Worm (Caenorhabditis elegans): Measurements from ENCODE around the gene mxl-1.

DNA sequence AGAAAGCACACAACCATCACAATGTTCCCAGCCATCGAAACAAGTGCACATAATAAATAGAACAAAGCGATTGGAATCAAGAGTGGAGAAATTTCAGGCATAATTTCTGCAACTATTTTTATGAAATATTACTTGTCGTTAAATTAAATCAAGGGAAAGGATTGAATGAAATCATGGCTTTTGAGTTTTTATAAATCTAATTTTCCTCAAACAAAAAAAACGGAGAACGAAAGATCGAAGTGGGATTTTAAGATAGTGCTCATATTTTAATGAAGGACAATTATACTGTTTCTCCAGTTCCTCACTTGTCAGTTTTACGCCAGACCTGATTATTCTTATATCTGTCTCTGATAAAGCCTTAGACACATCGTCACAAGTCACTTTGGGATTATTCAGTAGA lies 7.8 kb downstream of the mxl-1 start, which contains the start of gene srsx-33:
- TF ChIP-seq nhr-6 (tag; optimal IDR thresholded peaks at IDR 0.05), result no peak
- no peak for TF ChIP-seq F13H6.1 (tag; optimal IDR thresholded peaks at IDR 0.05)
- TF ChIP-seq nhr-11 (tag; optimal IDR thresholded peaks at IDR 0.05), result no peak
- no peak for TF ChIP-seq aly-2 (tag; optimal IDR thresholded peaks at IDR 0.05)
- TF ChIP-seq ztf-11 (tag; optimal IDR thresholded peaks at IDR 0.05), result no peak
- no peak for TF ChIP-seq alr-1 (tag; optimal IDR thresholded peaks at IDR 0.05)

All from whole organism, L2 larva.